Comparison of ENCODE assay signal across 7 worm cellular contexts in the genomic region with DNA sequence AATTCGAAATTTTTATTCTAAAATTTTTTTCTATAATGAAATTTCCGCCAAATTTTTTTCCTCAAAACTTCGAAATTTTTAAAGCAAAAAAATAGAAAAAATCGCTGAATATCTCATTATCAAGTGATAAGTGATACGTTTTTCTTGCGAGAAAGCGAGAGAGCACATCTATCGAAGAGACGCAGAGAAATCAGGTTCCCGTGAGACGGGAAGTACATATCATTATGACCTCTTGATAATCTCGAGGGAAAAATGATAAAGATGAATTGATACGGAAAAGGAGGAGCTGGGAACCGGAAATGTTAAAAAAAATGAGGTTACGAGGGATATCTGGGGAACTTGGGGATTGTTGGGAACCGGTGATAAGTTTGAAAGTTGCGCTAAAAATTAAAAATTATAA.
A peak's percentile ranks its signal among the peaks of the same experiment; 100 is the strongest.
TF ChIP-seq lines count a peak whose summit lies in the region.

No protein-coding gene starts in this region.

TF ChIP-seq in whole organism, L1 larva, 84 proteins besides CTCF, POLR2A, EP300 and RAD21 (continues in another document):
- TF ChIP-seq lin-35 (GFP tag; optimal IDR thresholded peaks at IDR 0.05; lab: Kevin White, UChicago): no peak
- no peak for TF ChIP-seq nhr-71 (tag; optimal IDR thresholded peaks at IDR 0.05; lab: Kevin White, UChicago)
- no peak for TF ChIP-seq nhr-237 (tag; optimal IDR thresholded peaks at IDR 0.05; lab: Kevin White, UChicago)
- TF ChIP-seq sptf-1 (tag; optimal IDR thresholded peaks at IDR 0.05; lab: Kevin White, UChicago): no peak
- peak; percentile 44 for TF ChIP-seq elt-2 (tag; optimal IDR thresholded peaks at IDR 0.05; lab: Kevin White, UChicago)
- TF ChIP-seq egl-13 (tag; optimal IDR thresholded peaks at IDR 0.05; lab: Kevin White, UChicago): no peak
- TF ChIP-seq ztf-11 (tag; optimal IDR thresholded peaks at IDR 0.05; lab: Kevin White, UChicago): no peak
- TF ChIP-seq nhr-20 (tag; optimal IDR thresholded peaks at IDR 0.05; lab: Kevin White, UChicago): no peak
- no peak for TF ChIP-seq unc-30 (tag; optimal IDR thresholded peaks at IDR 0.05; lab: Kevin White, UChicago)
- TF ChIP-seq elt-3 (tag; optimal IDR thresholded peaks at IDR 0.05; lab: Kevin White, UChicago): peak in 5 of 6 experiments; percentile 41 to 96 (median 91)
- no peak for TF ChIP-seq jun-1 (tag; optimal IDR thresholded peaks at IDR 0.05; lab: Kevin White, UChicago)
- peak; percentile 30 for TF ChIP-seq blmp-1 (tag; optimal IDR thresholded peaks at IDR 0.05; lab: Kevin White, UChicago)
- no peak for TF ChIP-seq zip-4 (GFP tag; optimal IDR thresholded peaks at IDR 0.05; lab: Kevin White, UChicago)

TF ChIP-seq in whole organism, L2 larva, 48 proteins besides CTCF, POLR2A, EP300 and RAD21:
- TF ChIP-seq F13H6.1 (tag; optimal IDR thresholded peaks at IDR 0.05; lab: Kevin White, UChicago) (no peak), ztf-11 (tag; optimal IDR thresholded peaks at IDR 0.05; lab: Kevin White, UChicago) (no peak), unc-39 (tag; optimal IDR thresholded peaks at IDR 0.05; lab: Kevin White, UChicago) (no peak), fos-1 (tag; optimal IDR thresholded peaks at IDR 0.05; lab: Kevin White, UChicago) (peak; percentile 21), nhr-21 (tag; optimal IDR thresholded peaks at IDR 0.05; lab: Kevin White, UChicago) (peak; percentile 12), C34F6.9 (tag; optimal IDR thresholded peaks at IDR 0.05; lab: Kevin White, UChicago) (no peak), crh-2 (tag; optimal IDR thresholded peaks at IDR 0.05; lab: Kevin White, UChicago) (no peak), nhr-23 (tag; optimal IDR thresholded peaks at IDR 0.05; lab: Kevin White, UChicago) (no peak)

TF ChIP-seq in whole organism, L3 larva, 47 proteins besides CTCF, POLR2A, EP300 and RAD21:
- TF ChIP-seq mml-1 (tag; optimal IDR thresholded peaks at IDR 0.05; lab: Kevin White, UChicago): no peak
- peak; percentile 74 for TF ChIP-seq elt-2 (tag; optimal IDR thresholded peaks at IDR 0.05; lab: Kevin White, UChicago)
- peak; percentile 5 for TF ChIP-seq hmg-11 (tag; optimal IDR thresholded peaks at IDR 0.05; lab: Kevin White, UChicago)
- peak in 2 of 3 experiments; percentile 87 to 91 for TF ChIP-seq elt-3 (tag; optimal IDR thresholded peaks at IDR 0.05; lab: Kevin White, UChicago)
- no peak for TF ChIP-seq ceh-9 (tag; optimal IDR thresholded peaks at IDR 0.05; lab: Kevin White, UChicago)
- no peak for TF ChIP-seq nhr-12 (tag; optimal IDR thresholded peaks at IDR 0.05; lab: Kevin White, UChicago)
- no peak for TF ChIP-seq lsy-12 (tag; optimal IDR thresholded peaks at IDR 0.05; lab: Kevin White, UChicago)
- peak; percentile 49 for TF ChIP-seq nhr-23 (tag; optimal IDR thresholded peaks at IDR 0.05; lab: Kevin White, UChicago)

TF ChIP-seq in whole organism, L4 larva, 104 proteins besides CTCF, POLR2A, EP300 and RAD21 (continues in another document):
- TF ChIP-seq zip-2 (tag; optimal IDR thresholded peaks at IDR 0.05; lab: Kevin White, UChicago) (no peak), zag-1 (tag; optimal IDR thresholded peaks at IDR 0.05; lab: Kevin White, UChicago) (no peak), D1046.2 (GFP tag; IDR thresholded peaks at IDR 0.05; lab: Robert Waterston, UW) (no peak), ces-1 (GFP tag; optimal IDR thresholded peaks at IDR 0.05; lab: Kevin White, UChicago) (no peak), T26A8.4 (GFP tag; IDR thresholded peaks at IDR 0.05; lab: Robert Waterston, UW) (no peak), Y5F2A.4 (GFP tag; optimal IDR thresholded peaks at IDR 0.05; lab: Kevin White, UChicago) (no peak), lir-3 (tag; optimal IDR thresholded peaks at IDR 0.05; lab: Kevin White, UChicago) (no peak), zfp-2 (tag; optimal IDR thresholded peaks at IDR 0.05; lab: Kevin White, UChicago) (no peak), ztf-11 (tag; optimal IDR thresholded peaks at IDR 0.05; lab: Kevin White, UChicago) (no peak), nhr-41 (GFP tag; IDR thresholded peaks at IDR 0.05; lab: Robert Waterston, UW) (peak; percentile 55; the same call in 1 of the 2 replicates), hlh-30 (tag; optimal IDR thresholded peaks at IDR 0.05; lab: Kevin White, UChicago; ENCODE audit: insufficient read depth) (peak; percentile 68), ctbp-1 (GFP tag; IDR thresholded peaks at IDR 0.05; lab: Robert Waterston, UW) (no peak), mxl-3 (GFP tag; optimal IDR thresholded peaks at IDR 0.05; lab: Kevin White, UChicago) (no peak), set-16 (GFP tag; IDR thresholded peaks at IDR 0.05; lab: Robert Waterston, UW) (no peak), dmd-6 (GFP tag; IDR thresholded peaks at IDR 0.05; lab: Robert Waterston, UW) (peak; percentile 43)

TF ChIP-seq in whole organism, late embryonic, 69 proteins besides CTCF, POLR2A, EP300 and RAD21:
- TF ChIP-seq hlh-8 (tag; optimal IDR thresholded peaks at IDR 0.05; lab: Kevin White, UChicago) (no peak), elt-2 (tag; optimal IDR thresholded peaks at IDR 0.05; lab: Kevin White, UChicago) (peak; percentile 80)
TF ChIP-seq in whole organism, late embryonic: peak in this region for 1.

TF ChIP-seq in whole organism, mixed stage, embryonic, 35 proteins besides CTCF, POLR2A, EP300 and RAD21:
- TF ChIP-seq elt-3 (tag; optimal IDR thresholded peaks at IDR 0.05; lab: Kevin White, UChicago) (peak; percentile 35), ham-2 (GFP tag; optimal IDR thresholded peaks at IDR 0.05; lab: Kevin White, UChicago) (no peak)

TF ChIP-seq in whole organism, young adult, 124 proteins besides CTCF, POLR2A, EP300 and RAD21:
- TF ChIP-seq hmg-20 (GFP tag; IDR thresholded peaks at IDR 0.05; lab: Robert Waterston, UW): no peak
- TF ChIP-seq mcd-1 (GFP tag; IDR thresholded peaks at IDR 0.05; lab: Robert Waterston, UW): 0 out of 2 replicates have a peak, but pooled peaks have one; percentile 7
- TF ChIP-seq nhr-80 (tag; optimal IDR thresholded peaks at IDR 0.05; lab: Kevin White, UChicago): peak; percentile 4
- TF ChIP-seq K11D2.4 (GFP tag; IDR thresholded peaks at IDR 0.05; lab: Robert Waterston, UW): no peak
- peak; percentile 72 for TF ChIP-seq hmg-1.2 (GFP tag; IDR thresholded peaks at IDR 0.05; lab: Robert Waterston, UW)
